Fruit fly (Drosophila melanogaster) whole organism, larva: ENCODE measurements around the gene CheB38a.

Experiments
- noc ChIP-seq: fragments of 200-800 bp; sonication (Bioruptor generic); optimal IDR thresholded peaks from 3 replicates; lab custom pipeline; 2019; ENCODE audit warnings: missing biosample characterization, mild to moderate bottlenecking, missing genetic modification characterization, moderate library complexity

CheB38a gene

dm6 chr2L:20829309-20829708, 11.0 kb upstream of the CheB38a start, which contains the start of gene CG31673:
CG31673 (plus strand) TSS chr2L:20829609.
- TF ChIP-seq noc (tag; lab: Kevin White, UChicago), result no peak

- TF ChIP-seq noc (tag; lab: Kevin White, UChicago), result no peak
Observed at dm6 chr2L:20828701-20829100, 10.4 kb upstream of the CheB38a start.

dm6 chr2L:20827045-20827444, 8.7 kb upstream of the CheB38a start:
- TF ChIP-seq noc (tag; lab: Kevin White, UChicago), result no peak

- no peak for TF ChIP-seq noc (tag; lab: Kevin White, UChicago)
Observed at dm6 chr2L:20826226-20826625, 7.9 kb upstream of the CheB38a start.

dm6 chr2L:20825265-20825664, 6.9 kb upstream of the CheB38a start:
- peak; percentile 16 for TF ChIP-seq noc (tag; lab: Kevin White, UChicago)

dm6 chr2L:20824136-20824789, 5.9 kb upstream of the CheB38a start:
- TF ChIP-seq noc (tag; lab: Kevin White, UChicago), result no peak

- TF ChIP-seq noc (tag; lab: Kevin White, UChicago), result peak; percentile 15
Observed at dm6 chr2L:20823196-20824105, 5.1 kb upstream of the CheB38a start.

dm6 chr2L:20822489-20823195, 4.3 kb upstream of the CheB38a start, which contains the start of gene CG9331:
CG9331 (plus strand) TSS chr2L:20822828.
- TF ChIP-seq noc (tag; lab: Kevin White, UChicago), result peak; percentile 35

dm6 chr2L:20822025-20822371, 3.7 kb upstream of the CheB38a start:
- no peak for TF ChIP-seq noc (tag; lab: Kevin White, UChicago)

dm6 chr2L:20821249-20822024, 3.1 kb upstream of the CheB38a start:
- TF ChIP-seq noc (tag; lab: Kevin White, UChicago), result no peak

- no peak for TF ChIP-seq noc (tag; lab: Kevin White, UChicago)
Observed at dm6 chr2L:20820767-20821166, 2.4 kb upstream of the CheB38a start, which contains the start of gene CheB38c. CheB38c (minus strand) TSS chr2L:20820867.

dm6 chr2L:20817170-20817569, 1.2 kb downstream of the CheB38a start, which contains the start of gene CheB38b:
CheB38b (minus strand) TSS chr2L:20817270.
- TF ChIP-seq noc (tag; lab: Kevin White, UChicago), result no peak

dm6 chr2L:20816140-20816539, 2.2 kb downstream of the CheB38a start, which contains the start of gene CG33322:
CG33322 (minus strand) TSS chr2L:20816240.
- no peak for TF ChIP-seq noc (tag; lab: Kevin White, UChicago)

- TF ChIP-seq noc (tag; lab: Kevin White, UChicago), result no peak
Observed at dm6 chr2L:20812283-20813189, 5.8 kb downstream of the CheB38a start.
